Fruit fly (Drosophila melanogaster) whole organism, embryonic: ENCODE measurements around the gene CG11378.

Source experiments
- CG11723 ChIP-seq: fragments of 200-800 bp; sonication (Bioruptor generic); optimal IDR thresholded peaks from 2 replicates; lab custom pipeline; 2017; ENCODE audit warnings: missing biosample characterization, mild to moderate bottlenecking, missing genetic modification characterization
- CG12155 ChIP-seq: fragments of 200-800 bp; sonication (Bioruptor generic); optimal IDR thresholded peaks from 3 replicates; lab custom pipeline; 2016; ENCODE audit warnings: missing biosample characterization, missing genetic modification characterization
- CG12236 ChIP-seq: fragments of 200-800 bp; sonication (Bioruptor generic); optimal IDR thresholded peaks from 2 replicates; lab custom pipeline; 2016; ENCODE audit warnings: missing biosample characterization, missing genetic modification characterization
- CG13287 ChIP-seq: fragments of 200-800 bp; sonication (Bioruptor generic); IDR thresholded peaks from 2 replicates; pipeline ENCODE4 v1.3.6; 2022; ENCODE audit warnings: missing biosample characterization, missing genetic modification characterization; ENCODE audit not compliant: partially characterized antibody
- CG13624 ChIP-seq: fragments of 200-800 bp; sonication (Bioruptor generic); optimal IDR thresholded peaks from 2 replicates; lab custom pipeline; 2016; ENCODE audit warnings: missing biosample characterization, missing genetic modification characterization
- CG16863 ChIP-seq: fragments of 200-800 bp; sonication (Bioruptor generic); optimal IDR thresholded peaks from 3 replicates; lab custom pipeline; 2016; ENCODE audit warnings: missing biosample characterization, missing genetic modification characterization
- CG17612 ChIP-seq: fragments of 200-800 bp; sonication (Bioruptor generic); IDR thresholded peaks from 2 replicates; pipeline ENCODE4 v1.3.6; 2022; ENCODE audit warnings: missing biosample characterization, missing genetic modification characterization
- CG17829 ChIP-seq: fragments of 200-800 bp; optimal IDR thresholded peaks from 2 replicates; lab custom pipeline; 2019; ENCODE audit warnings: missing biosample characterization, mild to moderate bottlenecking, missing genetic modification characterization, moderate library complexity
- CG1792 ChIP-seq: fragments of 200-800 bp; sonication (Bioruptor generic); optimal IDR thresholded peaks from 2 replicates; lab custom pipeline; 2016; ENCODE audit warnings: missing biosample characterization, missing genetic modification characterization
- CG18476 ChIP-seq: fragments of 200-800 bp; sonication (Bioruptor generic); optimal IDR thresholded peaks from 2 replicates; lab custom pipeline; 2016; ENCODE audit warnings: missing biosample characterization, mild to moderate bottlenecking, missing genetic modification characterization
- CG2129 ChIP-seq: fragments of 200-800 bp; sonication (Bioruptor generic); IDR thresholded peaks from 2 replicates; pipeline ENCODE4 v1.3.6; 2022; ENCODE audit warnings: missing biosample characterization, missing genetic modification characterization; ENCODE audit not compliant: partially characterized antibody
- CG2875 ChIP-seq: fragments of 200-800 bp; sonication (Bioruptor generic); optimal IDR thresholded peaks from 2 replicates; lab custom pipeline; 2017; ENCODE audit warnings: missing biosample characterization, mild to moderate bottlenecking, missing genetic modification characterization, missing genetic modification reagents
- CG31388 ChIP-seq: fragments of 200-800 bp; sonication (Bioruptor generic); optimal IDR thresholded peaks from 2 replicates; lab custom pipeline; 2016; ENCODE audit warnings: missing biosample characterization, missing genetic modification characterization
- CG31441 ChIP-seq: fragments of 200-800 bp; sonication (Bioruptor generic); IDR thresholded peaks from 2 replicates; pipeline ENCODE4 v1.3.6; 2022; ENCODE audit warnings: missing biosample characterization, missing genetic modification characterization
- CG32532 ChIP-seq: fragments of 200-800 bp; sonication (Bioruptor generic); IDR thresholded peaks from 2 replicates; pipeline ENCODE4 v1.3.6; 2022; ENCODE audit warnings: missing biosample characterization, missing genetic modification characterization
- CG4617 ChIP-seq: fragments of 200-800 bp; sonication (Bioruptor generic); optimal IDR thresholded peaks from 3 replicates; lab custom pipeline; 2016; ENCODE audit warnings: missing biosample characterization, missing genetic modification characterization, borderline replicate concordance
- CG5953 ChIP-seq: fragments of 200-800 bp; sonication (Bioruptor generic); IDR thresholded peaks from 2 replicates; pipeline ENCODE4 v1.3.6; 2022; ENCODE audit warnings: missing biosample characterization, missing genetic modification characterization
- CG6791 ChIP-seq: fragments of 200-800 bp; sonication (Bioruptor generic); IDR thresholded peaks from 3 replicates; pipeline ENCODE4 v1.3.6; 2022; ENCODE audit warnings: missing biosample characterization, missing genetic modification characterization; ENCODE audit not compliant: partially characterized antibody
- CG8388 ChIP-seq: fragments of 200-800 bp; sonication (Bioruptor generic); optimal IDR thresholded peaks from 2 replicates; lab custom pipeline; 2019; ENCODE audit warnings: missing biosample characterization, mild to moderate bottlenecking, missing genetic modification characterization, moderate library complexity
- CrebB ChIP-seq: fragments of 200-800 bp; sonication (Bioruptor generic); optimal IDR thresholded peaks from 3 replicates; lab custom pipeline; 2018; ENCODE audit warnings: missing biosample characterization, mild to moderate bottlenecking, missing genetic modification characterization
- Dip3 ChIP-seq: fragments of 200-800 bp; sonication (Bioruptor generic); optimal IDR thresholded peaks from 3 replicates; lab custom pipeline; 2016; ENCODE audit warnings: missing biosample characterization, missing genetic modification characterization
- Hr39 ChIP-seq: fragments of >200 bp; optimal IDR thresholded peaks from 2 replicates; lab custom pipeline; 2017
- Kr ChIP-seq: fragments of 200-800 bp; sonication (Bioruptor generic); optimal IDR thresholded peaks from 2 replicates; lab custom pipeline; 2017; ENCODE audit warnings: missing biosample characterization, mild to moderate bottlenecking, missing genetic modification characterization
- Max ChIP-seq: fragments of 200-800 bp; sonication (Bioruptor generic); optimal IDR thresholded peaks from 2 replicates; lab custom pipeline; 2016; ENCODE audit warnings: missing biosample characterization, mild to moderate bottlenecking, missing genetic modification characterization
- Mrtf ChIP-seq: fragments of 200-800 bp; sonication (Bioruptor generic); IDR thresholded peaks from 3 replicates; pipeline ENCODE4 v1.3.6; 2022; ENCODE audit warnings: missing biosample characterization, missing genetic modification characterization
- NFAT ChIP-seq: fragments of 200-800 bp; sonication (Bioruptor generic); IDR thresholded peaks from 2 replicates; pipeline ENCODE4 v1.3.6; 2022; ENCODE audit warnings: missing biosample characterization, missing genetic modification characterization
- Ptx1 ChIP-seq: fragments of 200-800 bp; sonication (Bioruptor generic); IDR thresholded peaks from 2 replicates; pipeline ENCODE4 v1.3.6; 2022; ENCODE audit warnings: missing biosample characterization, missing genetic modification characterization
- Sox100B ChIP-seq: fragments of 200-800 bp; sonication (Bioruptor generic); optimal IDR thresholded peaks from 3 replicates; lab custom pipeline; 2018; ENCODE audit warnings: missing biosample characterization, mild to moderate bottlenecking, missing genetic modification characterization
- Tbp ChIP-seq: fragments of >200 bp; optimal IDR thresholded peaks from 2 replicates; lab custom pipeline; 2018; ENCODE audit warnings: missing biosample characterization, missing genetic modification characterization
- ara ChIP-seq: fragments of 200-800 bp; sonication (Bioruptor generic); IDR thresholded peaks from 2 replicates; pipeline ENCODE4 v1.3.6; 2022; ENCODE audit warnings: missing biosample characterization, missing genetic modification characterization
- ase ChIP-seq: fragments of 200-800 bp; sonication (Bioruptor generic); IDR thresholded peaks from 3 replicates; pipeline ENCODE4 v1.3.6; 2022; ENCODE audit warnings: missing biosample characterization, missing genetic modification characterization
- cato ChIP-seq: fragments of 200-800 bp; sonication (Bioruptor generic); optimal IDR thresholded peaks from 2 replicates; lab custom pipeline; 2016; ENCODE audit warnings: missing biosample characterization, missing genetic modification characterization, borderline replicate concordance
- crp ChIP-seq, 2 experiments: fragments of 200-800 bp; sonication (Bioruptor generic); optimal IDR thresholded peaks; 2 replicates in 1 of 2; 3 replicates in 1 of 2; lab custom pipeline; 2017; ENCODE audit warnings: missing biosample characterization in 2 of 2, missing genetic modification characterization in 2 of 2, mild to moderate bottlenecking in 1 of 2, moderate library complexity in 1 of 2
- dimm ChIP-seq: fragments of 200-800 bp; sonication (Bioruptor generic); IDR thresholded peaks from 2 replicates; pipeline ENCODE4 v1.3.6; 2022; ENCODE audit warnings: missing biosample characterization, missing genetic modification characterization
- dm ChIP-seq: fragments of 200-800 bp; sonication (Bioruptor generic); optimal IDR thresholded peaks from 3 replicates; lab custom pipeline; 2016; ENCODE audit warnings: missing biosample characterization, missing genetic modification characterization
- dmrt11E ChIP-seq: fragments of 200-800 bp; sonication (Bioruptor generic); optimal IDR thresholded peaks from 3 replicates; lab custom pipeline; 2018; ENCODE audit warnings: missing biosample characterization, mild to moderate bottlenecking, missing genetic modification characterization, moderate library complexity
- dmrt99B ChIP-seq: fragments of 200-800 bp; sonication (Bioruptor generic); optimal IDR thresholded peaks from 2 replicates; lab custom pipeline; 2018; ENCODE audit warnings: missing biosample characterization, mild to moderate bottlenecking, missing genetic modification characterization, moderate library complexity
- en ChIP-seq: fragments of 200-800 bp; sonication (Bioruptor generic); optimal IDR thresholded peaks from 2 replicates; lab custom pipeline; 2016; ENCODE audit warnings: missing biosample characterization, missing genetic modification characterization
- esg ChIP-seq: fragments of 200-800 bp; sonication (Bioruptor generic); conservative IDR thresholded peaks from 2 replicates; pipeline ENCODE4 v1.3.6; 2022; ENCODE audit warnings: missing biosample characterization, missing genetic modification characterization
- hkb ChIP-seq, 2 experiments: fragments of 200-800 bp in 1 of 2; fragments of >200 bp in 1 of 2; sonication (Bioruptor generic) in 1 of 2; IDR thresholded peaks in 1 of 2; optimal IDR thresholded peaks in 1 of 2; 2 replicates each; pipeline versions ENCODE4 v1.3.6 to Lab custom; 2017 to 2022; ENCODE audit warnings: missing biosample characterization in 1 of 2, missing genetic modification characterization in 1 of 2
- lov ChIP-seq, 2 experiments: fragments of 200-800 bp in 1 of 2; fragments of >200 bp in 1 of 2; sonication (Bioruptor generic) in 1 of 2; IDR thresholded peaks in 1 of 2; optimal IDR thresholded peaks in 1 of 2; 2 replicates in 1 of 2; 3 replicates in 1 of 2; pipeline versions ENCODE4 v1.3.6 to Lab custom; 2017 to 2022; ENCODE audit warnings: missing biosample characterization in 1 of 2, missing genetic modification characterization in 1 of 2
- repo ChIP-seq: fragments of 200-800 bp; sonication (Bioruptor generic); optimal IDR thresholded peaks from 2 replicates; lab custom pipeline; 2016; ENCODE audit warnings: missing biosample characterization, missing genetic modification characterization
- rib ChIP-seq: fragments of 200-800 bp; sonication (Bioruptor generic); IDR thresholded peaks from 2 replicates; pipeline ENCODE4 v1.3.6; 2022; ENCODE audit warnings: missing biosample characterization, missing genetic modification characterization
- so ChIP-seq: fragments of 200-800 bp; sonication (Bioruptor generic); IDR thresholded peaks from 3 replicates; pipeline ENCODE4 v1.3.6; 2022; ENCODE audit warnings: missing biosample characterization, missing genetic modification characterization
- tgo ChIP-seq: fragments of 200-800 bp; sonication (Bioruptor generic); IDR thresholded peaks from 3 replicates; pipeline ENCODE4 v1.3.6; 2022; ENCODE audit warnings: missing biosample characterization, missing genetic modification characterization
- tll ChIP-seq, 2 experiments: fragments of 200-800 bp in 1 of 2; fragments of >200 bp in 1 of 2; sonication (Bioruptor generic) in 1 of 2; optimal IDR thresholded peaks; 2 replicates each; lab custom pipeline; 2017 to 2019; ENCODE audit warnings: missing biosample characterization in 2 of 2, missing genetic modification characterization in 2 of 2, mild to moderate bottlenecking in 1 of 2, moderate library complexity in 1 of 2
- trh ChIP-seq: fragments of 200-800 bp; sonication (Bioruptor generic); optimal IDR thresholded peaks from 2 replicates; lab custom pipeline; 2016; ENCODE audit warnings: missing biosample characterization, missing genetic modification characterization
- yki ChIP-seq: fragments of >200 bp; optimal IDR thresholded peaks from 3 replicates; lab custom pipeline; 2018
- zen ChIP-seq: fragments of 200-800 bp; sonication (Bioruptor generic); optimal IDR thresholded peaks from 3 replicates; lab custom pipeline; 2018; ENCODE audit warnings: missing biosample characterization, mild to moderate bottlenecking, missing genetic modification characterization, moderate library complexity
- zfh2 ChIP-seq: fragments of 200-800 bp; sonication (Bioruptor generic); optimal IDR thresholded peaks from 2 replicates; lab custom pipeline; 2016; ENCODE audit warnings: missing biosample characterization, missing genetic modification characterization

The CG11378 gene

dm6 chrX:1209251-1210020 lies 38.8 kb downstream of the CG11378 start, which contains the start of gene CG11382:
CG11382 (plus strand) TSS chrX:1209970.
- TF ChIP-seq CG16863 (no peak), CG13624 (GFP tag; lab: Kevin White, UChicago) (no peak), CG12155 (GFP tag; lab: Kevin White, UChicago) (no peak), Sox100B (GFP tag; lab: Kevin White, UChicago) (no peak), CG1792 (GFP tag; lab: Kevin White, UChicago) (no peak), CG12236 (GFP tag; lab: Kevin White, UChicago) (no peak), trh (GFP tag; lab: Kevin White, UChicago) (no peak), repo (no peak), NFAT (GFP tag; lab: Robert Waterston, UW) (no peak), Max (GFP tag; lab: Kevin White, UChicago) (no peak), CG31388 (GFP tag; lab: Kevin White, UChicago) (no peak), CG5953 (GFP tag; lab: Robert Waterston, UW) (no peak), so (GFP tag; lab: Robert Waterston, UW) (no peak), zfh2 (GFP tag; lab: Kevin White, UChicago) (no peak), rib (no peak), crp (GFP tag; optimal IDR thresholded peaks at IDR 0.05; lab: Kevin White, UChicago) (no peak), CG2129 (GFP tag; lab: Robert Waterston, UW) (no peak), zen (peak; percentile 37), ara (GFP tag; lab: Robert Waterston, UW) (no peak), CG2875 (GFP tag; lab: Kevin White, UChicago) (no peak), dimm (GFP tag; lab: Robert Waterston, UW) (no peak), yki (no peak), cato (no peak), Ptx1 (GFP tag; lab: Robert Waterston, UW) (no peak), tgo (GFP tag; lab: Robert Waterston, UW) (no peak), CG17829 (tag; lab: Kevin White, UChicago) (no peak), lov (optimal IDR thresholded peaks at IDR 0.05; lab: Kevin White, UChicago) (no peak), lov (GFP tag; IDR thresholded peaks at IDR 0.05; lab: Robert Waterston, UW) (no peak), CG8388 (GFP tag; lab: Kevin White, UChicago) (peak; percentile 20), Mrtf (GFP tag; lab: Robert Waterston, UW) (no peak), Dip3 (GFP tag; lab: Kevin White, UChicago) (no peak), Kr (GFP tag; lab: Kevin White, UChicago) (no peak), dmrt11E (no peak), dm (GFP tag; lab: Kevin White, UChicago) (no peak), hkb (optimal IDR thresholded peaks at IDR 0.05; lab: Kevin White, UChicago) (no peak), hkb (GFP tag; IDR thresholded peaks at IDR 0.05; lab: Robert Waterston, UW) (no peak), CG18476 (GFP tag; lab: Kevin White, UChicago) (no peak), CG17612 (GFP tag; lab: Robert Waterston, UW) (no peak), dmrt99B (tag; lab: Kevin White, UChicago) (peak; percentile 12), CG32532 (GFP tag; lab: Robert Waterston, UW) (no peak), CG4617 (no peak), tll (GFP tag; optimal IDR thresholded peaks at IDR 0.05; lab: Kevin White, UChicago) (peak in 1 of 2 experiments; percentile 13), CG6791 (GFP tag; lab: Robert Waterston, UW) (no peak), esg (GFP tag; lab: Robert Waterston, UW) (no peak), en (no peak), Hr39 (lab: Kevin White, UChicago) (no peak), CG11723 (GFP tag; lab: Kevin White, UChicago) (no peak), CG31441 (GFP tag; lab: Robert Waterston, UW) (0 out of 2 replicates have a peak, but pooled peaks have one; percentile 19), Tbp (GFP tag; lab: Kevin White, UChicago) (no peak), CG13287 (GFP tag; lab: Robert Waterston, UW) (no peak), CrebB (tag; lab: Kevin White, UChicago) (no peak), ase (GFP tag; lab: Robert Waterston, UW) (no peak)
